Worm (Caenorhabditis elegans) whole organism, L3 larva: Measurements from ENCODE around the gene ZK688.4.

Experiments used
- elt-1 ChIP-seq: fragments of 150-350 bp; optimal IDR thresholded peaks from 2 replicates; lab custom pipeline; 2014; ENCODE audit warnings: missing biosample characterization, missing genetic modification characterization
- elt-2 ChIP-seq: sonication (generic microtip); optimal IDR thresholded peaks from 2 replicates; lab custom pipeline; 2016; ENCODE audit warnings: missing genetic modification reagents, mild to moderate bottlenecking, missing genetic modification characterization, missing compliant biosample characterization
- fkh-10 ChIP-seq: sonication (generic microtip); optimal IDR thresholded peaks from 2 replicates; lab custom pipeline; 2017; ENCODE audit warnings: missing biosample characterization, missing genetic modification reagents, missing genetic modification characterization
- nhr-11 ChIP-seq: fragments of 150-350 bp; optimal IDR thresholded peaks from 2 replicates; lab custom pipeline; 2014; ENCODE audit warnings: missing biosample characterization, missing genetic modification characterization
- nhr-12 ChIP-seq: fragments of 150-350 bp; optimal IDR thresholded peaks from 2 replicates; lab custom pipeline; 2014; ENCODE audit warnings: missing biosample characterization, missing genetic modification characterization
- nhr-28 ChIP-seq: fragments of 150-350 bp; optimal IDR thresholded peaks from 2 replicates; lab custom pipeline; 2014; ENCODE audit warnings: missing biosample characterization, missing genetic modification characterization
- nhr-77 ChIP-seq: fragments of 150-350 bp; optimal IDR thresholded peaks from 2 replicates; lab custom pipeline; 2014; ENCODE audit warnings: missing biosample characterization, missing genetic modification characterization
- pha-4 ChIP-seq: fragments of 150-350 bp; optimal IDR thresholded peaks from 2 replicates; lab custom pipeline; 2014; ENCODE audit warnings: missing biosample characterization, missing genetic modification reagents, missing genetic modification characterization
- sea-2 ChIP-seq: fragments of 150-350 bp; sonication (generic microtip); optimal IDR thresholded peaks from 4 replicates; lab custom pipeline; 2014; ENCODE audit warnings: missing biosample characterization, missing genetic modification reagents, missing genetic modification characterization
- snpc-4 ChIP-seq: fragments of 150-350 bp; optimal IDR thresholded peaks from 2 replicates; lab custom pipeline; 2014; ENCODE audit warnings: missing biosample characterization, missing genetic modification characterization
- unc-39 ChIP-seq: sonication (generic microtip); optimal IDR thresholded peaks from 4 replicates; lab custom pipeline; 2017; ENCODE audit warnings: missing biosample characterization, missing genetic modification characterization
- unc-62 ChIP-seq: fragments of 150-350 bp; sonication (generic microtip); optimal IDR thresholded peaks from 4 replicates; lab custom pipeline; 2014; ENCODE audit warnings: missing biosample characterization, missing genetic modification reagents, missing genetic modification characterization

ce11 chrIII:7880132-7880715 is 14.6 kb upstream of the ZK688.4 start:
- TF ChIP-seq snpc-4 (no peak), unc-39 (tag; lab: Kevin White, UChicago) (no peak), elt-1 (tag; lab: Kevin White, UChicago) (no peak), elt-2 (no peak), nhr-11 (tag; lab: Kevin White, UChicago) (no peak), fkh-10 (GFP tag; lab: Kevin White, UChicago) (no peak), nhr-77 (tag; lab: Kevin White, UChicago) (no peak), pha-4 (tag; lab: Kevin White, UChicago) (no peak), nhr-28 (no peak), nhr-12 (tag; lab: Kevin White, UChicago) (no peak), unc-62 (GFP tag; lab: Kevin White, UChicago) (no peak), sea-2 (GFP tag; lab: Kevin White, UChicago) (no peak)
